Worm (Caenorhabditis elegans): ENCODE results near the gene atf-7.

Gene atf-7

ce11 chrIII:4475428-4475968 lies 23.3 kb downstream of the atf-7 start, which contains the start of gene rps-1 (continued):
- TF ChIP-seq sea-2 (GFP tag; optimal IDR thresholded peaks at IDR 0.05) (peak; percentile 74), nhr-67 (tag; optimal IDR thresholded peaks at IDR 0.05) (no peak), nhr-77 (tag; optimal IDR thresholded peaks at IDR 0.05) (peak; percentile 93)

ce11 chrIII:4474908-4475307 lies 23.9 kb downstream of the atf-7 start, which contains the start of gene ifet-1:
TSS of gene ifet-1 (minus strand) at chrIII:4475150.
- TF ChIP-seq ama-1 (optimal IDR thresholded peaks at IDR 0.05): peak; percentile 12
- no peak for TF ChIP-seq nhr-25 (tag; optimal IDR thresholded peaks at IDR 0.05)
- TF ChIP-seq R02D3.7 (tag; optimal IDR thresholded peaks at IDR 0.05): no peak
- TF ChIP-seq ceh-16 (tag; optimal IDR thresholded peaks at IDR 0.05): no peak

- TF ChIP-seq daf-12 (tag; optimal IDR thresholded peaks at IDR 0.05) (no peak), jun-1 (tag; optimal IDR thresholded peaks at IDR 0.05) (peak; percentile 18), egl-27 (tag; optimal IDR thresholded peaks at IDR 0.05) (peak; percentile 11), ceh-82 (tag; optimal IDR thresholded peaks at IDR 0.05) (no peak), elt-2 (tag; optimal IDR thresholded peaks at IDR 0.05) (peak; percentile 48), nhr-23 (tag; optimal IDR thresholded peaks at IDR 0.05) (peak; percentile 56), zag-1 (tag; optimal IDR thresholded peaks at IDR 0.05) (no peak), nhr-43 (tag; optimal IDR thresholded peaks at IDR 0.05; ENCODE audit: poor library complexity, severe bottlenecking) (peak; percentile 78), tbx-2 (tag; optimal IDR thresholded peaks at IDR 0.05) (peak; percentile 52), lin-39 (tag; optimal IDR thresholded peaks at IDR 0.05) (peak; percentile 28), ceh-9 (tag; optimal IDR thresholded peaks at IDR 0.05) (no peak), lin-15B (tag; optimal IDR thresholded peaks at IDR 0.05) (peak; percentile 31), ama-1 (optimal IDR thresholded peaks at IDR 0.05) (peak; percentile 46), nhr-28 (tag; optimal IDR thresholded peaks at IDR 0.05) (no peak), snpc-4 (tag; optimal IDR thresholded peaks at IDR 0.05) (peak; percentile 28), pha-4 (tag; optimal IDR thresholded peaks at IDR 0.05) (peak; percentile 40), pqm-1 (tag; optimal IDR thresholded peaks at IDR 0.05) (peak; percentile 8), lsy-12 (tag; optimal IDR thresholded peaks at IDR 0.05) (peak; percentile 89), ZK546.5 (tag; optimal IDR thresholded peaks at IDR 0.05) (no peak), nfya-1 (tag; optimal IDR thresholded peaks at IDR 0.05; ENCODE audit: insufficient read depth) (peak; percentile 60)
These were observed 28.1 kb downstream of the atf-7 start for ce11 chrIII:4470793-4471192.

- no peak for TF ChIP-seq nhr-77 (tag; optimal IDR thresholded peaks at IDR 0.05)
These were observed 30.0 kb downstream of the atf-7 start, which contains the start of gene mstr-2 for ce11 chrIII:4468812-4469211. TSS of gene mstr-2 (plus strand) at chrIII:4469112.

- TF ChIP-seq nhr-67 (tag; optimal IDR thresholded peaks at IDR 0.05) (no peak), fos-1 (tag; optimal IDR thresholded peaks at IDR 0.05) (no peak), elt-2 (tag; optimal IDR thresholded peaks at IDR 0.05) (peak; percentile 64), snpc-4 (tag; optimal IDR thresholded peaks at IDR 0.05) (no peak), ztf-11 (tag; optimal IDR thresholded peaks at IDR 0.05) (no peak), pqm-1 (tag; optimal IDR thresholded peaks at IDR 0.05) (peak; percentile 6), tbx-2 (tag; optimal IDR thresholded peaks at IDR 0.05) (no peak), ceh-16 (tag; optimal IDR thresholded peaks at IDR 0.05) (no peak), nhr-23 (tag; optimal IDR thresholded peaks at IDR 0.05) (no peak), mml-1 (tag; optimal IDR thresholded peaks at IDR 0.05) (no peak), nhr-237 (tag; optimal IDR thresholded peaks at IDR 0.05) (no peak), nhr-25 (tag; optimal IDR thresholded peaks at IDR 0.05) (no peak)
These were observed 30.5 kb downstream of the atf-7 start for ce11 chrIII:4468390-4468789.

- TF ChIP-seq unc-39 (tag; optimal IDR thresholded peaks at IDR 0.05) (no peak), elt-1 (tag; optimal IDR thresholded peaks at IDR 0.05) (no peak), aly-2 (tag; optimal IDR thresholded peaks at IDR 0.05) (no peak), jun-1 (tag; optimal IDR thresholded peaks at IDR 0.05) (no peak), lsy-12 (tag; optimal IDR thresholded peaks at IDR 0.05) (no peak), pqm-1 (tag; optimal IDR thresholded peaks at IDR 0.05) (no peak), lin-15B (tag; optimal IDR thresholded peaks at IDR 0.05) (no peak), nhr-28 (tag; optimal IDR thresholded peaks at IDR 0.05) (no peak), hmg-11 (tag; optimal IDR thresholded peaks at IDR 0.05) (no peak), ceh-28 (tag; optimal IDR thresholded peaks at IDR 0.05) (no peak), nhr-12 (tag; optimal IDR thresholded peaks at IDR 0.05) (no peak), tbx-2 (tag; optimal IDR thresholded peaks at IDR 0.05) (no peak), nhr-11 (tag; optimal IDR thresholded peaks at IDR 0.05) (no peak), R02D3.7 (tag; optimal IDR thresholded peaks at IDR 0.05) (no peak), nhr-77 (tag; optimal IDR thresholded peaks at IDR 0.05) (no peak), fos-1 (tag; optimal IDR thresholded peaks at IDR 0.05) (no peak), ceh-9 (tag; optimal IDR thresholded peaks at IDR 0.05) (no peak), lin-39 (tag; optimal IDR thresholded peaks at IDR 0.05) (no peak), zag-1 (tag; optimal IDR thresholded peaks at IDR 0.05) (no peak), nhr-76 (tag; optimal IDR thresholded peaks at IDR 0.05) (no peak)
These were observed 31.6 kb downstream of the atf-7 start, which contains the start of gene ndg-4 for ce11 chrIII:4467277-4467676. TSS of gene ndg-4 (minus strand) at chrIII:4467377.
